Worm (Caenorhabditis elegans) whole organism, late embryonic: Measurements from ENCODE around the gene sar-1.
A peak's percentile ranks its signal among the peaks of the same experiment; 100 is the strongest.

Experiments
- C38D4.7 ChIP-seq: fragments of 200-800 bp; sonication (Bioruptor generic); optimal IDR thresholded peaks from 2 replicates; lab custom pipeline; 2018; ENCODE audit warnings: mild to moderate bottlenecking, missing genetic modification characterization, moderate library complexity, missing compliant biosample characterization
- K09A11.1 ChIP-seq: sonication (generic microtip); optimal IDR thresholded peaks from 2 replicates; lab custom pipeline; 2017; ENCODE audit warnings: antibody characterized with exemption, mild to moderate bottlenecking, missing genetic modification characterization, missing compliant biosample characterization; ENCODE audit not compliant: insufficient read depth
- T23F11.4 ChIP-seq: fragments of 200-800 bp; sonication (Bioruptor generic); optimal IDR thresholded peaks from 2 replicates; lab custom pipeline; 2018; ENCODE audit warnings: mild to moderate bottlenecking, missing genetic modification characterization, missing compliant biosample characterization
- ahr-1 ChIP-seq: sonication (generic microtip); optimal IDR thresholded peaks from 2 replicates; lab custom pipeline; 2016; ENCODE audit warnings: missing genetic modification characterization, missing compliant biosample characterization
- ama-1 ChIP-seq: fragments of 150-350 bp; optimal IDR thresholded peaks from 2 replicates; lab custom pipeline; 2014
- ceh-14 ChIP-seq: sonication (generic microtip); optimal IDR thresholded peaks from 2 replicates; lab custom pipeline; 2016; ENCODE audit warnings: missing genotype, missing genetic modification characterization, missing compliant biosample characterization
- ceh-18 ChIP-seq: sonication (generic microtip); optimal IDR thresholded peaks from 2 replicates; lab custom pipeline; 2016; ENCODE audit warnings: missing genetic modification characterization, missing compliant biosample characterization
- ceh-22 ChIP-seq: sonication (generic microtip); optimal IDR thresholded peaks from 2 replicates; lab custom pipeline; 2017; ENCODE audit warnings: missing biosample characterization, missing genetic modification characterization
- ceh-30 ChIP-seq: fragments of 150-350 bp; optimal IDR thresholded peaks from 2 replicates; lab custom pipeline; 2014; ENCODE audit warnings: missing biosample characterization, missing genetic modification characterization
- ceh-48 ChIP-seq: sonication (generic microtip); optimal IDR thresholded peaks from 2 replicates; lab custom pipeline; 2016; ENCODE audit warnings: missing genetic modification characterization, inconsistent platforms, missing compliant biosample characterization
- ceh-6 ChIP-seq: fragments of 200-800 bp; sonication (Bioruptor generic); optimal IDR thresholded peaks from 2 replicates; lab custom pipeline; 2018; ENCODE audit warnings: mild to moderate bottlenecking, missing genetic modification characterization, missing compliant biosample characterization
- ceh-9 ChIP-seq: sonication (generic microtip); optimal IDR thresholded peaks from 2 replicates; lab custom pipeline; 2016; ENCODE audit warnings: mild to moderate bottlenecking, missing genetic modification characterization, inconsistent platforms, missing compliant biosample characterization
- elt-2 ChIP-seq: sonication (generic microtip); optimal IDR thresholded peaks from 2 replicates; lab custom pipeline; 2016; ENCODE audit warnings: missing genetic modification reagents, missing genetic modification characterization, missing compliant biosample characterization
- elt-4 ChIP-seq: sonication (generic microtip); optimal IDR thresholded peaks from 2 replicates; lab custom pipeline; 2016; ENCODE audit warnings: missing genetic modification characterization, missing compliant biosample characterization
- eyg-1 ChIP-seq: sonication (generic microtip); optimal IDR thresholded peaks from 2 replicates; lab custom pipeline; 2016; ENCODE audit warnings: missing genotype, missing genetic modification characterization, missing compliant biosample characterization
- fkh-10 ChIP-seq: fragments of 150-350 bp; optimal IDR thresholded peaks from 2 replicates; lab custom pipeline; 2014; ENCODE audit warnings: missing biosample characterization, missing genetic modification reagents, missing genetic modification characterization
- hlh-13 ChIP-seq: fragments of 200-800 bp; sonication (Bioruptor generic); optimal IDR thresholded peaks from 2 replicates; lab custom pipeline; 2018; ENCODE audit warnings: mild to moderate bottlenecking, missing genetic modification characterization, missing compliant biosample characterization
- hlh-30 ChIP-seq: sonication (generic microtip); optimal IDR thresholded peaks from 2 replicates; lab custom pipeline; 2017; ENCODE audit warnings: antibody characterized with exemption, missing genetic modification characterization, missing compliant biosample characterization; ENCODE audit not compliant: insufficient read depth
- hlh-6 ChIP-seq: sonication (generic microtip); optimal IDR thresholded peaks from 2 replicates; lab custom pipeline; 2016; ENCODE audit warnings: missing genotype, missing genetic modification characterization, missing compliant biosample characterization
- lin-11 ChIP-seq: fragments of 200-800 bp; sonication (Bioruptor generic); optimal IDR thresholded peaks from 2 replicates; lab custom pipeline; 2018; ENCODE audit warnings: mild to moderate bottlenecking, missing genetic modification characterization, missing compliant biosample characterization
- madf-2 ChIP-seq: sonication (generic microtip); optimal IDR thresholded peaks from 2 replicates; lab custom pipeline; 2017; ENCODE audit warnings: missing genetic modification characterization, missing compliant biosample characterization
- mec-3 ChIP-seq: sonication (generic microtip); optimal IDR thresholded peaks from 2 replicates; lab custom pipeline; 2016; ENCODE audit warnings: borderline replicate concordance, missing genetic modification characterization, missing compliant biosample characterization
- nfya-1 ChIP-seq: sonication (generic microtip); optimal IDR thresholded peaks from 2 replicates; lab custom pipeline; 2017; ENCODE audit warnings: missing genetic modification characterization, mild to moderate bottlenecking, missing compliant biosample characterization, antibody characterized with exemption, moderate library complexity
- nhr-232 ChIP-seq: sonication (generic microtip); optimal IDR thresholded peaks from 2 replicates; lab custom pipeline; 2016; ENCODE audit warnings: missing genetic modification characterization, missing compliant biosample characterization
- npax-4 ChIP-seq: sonication (generic microtip); optimal IDR thresholded peaks from 2 replicates; lab custom pipeline; 2016; ENCODE audit warnings: missing genetic modification characterization, missing compliant biosample characterization
- pag-3 ChIP-seq: sonication (generic microtip); optimal IDR thresholded peaks from 2 replicates; lab custom pipeline; 2016; ENCODE audit warnings: missing compliant biosample characterization, missing genetic modification characterization, borderline replicate concordance
- pha-2 ChIP-seq: sonication (generic microtip); optimal IDR thresholded peaks from 2 replicates; lab custom pipeline; 2017; ENCODE audit warnings: mild to moderate bottlenecking, missing genetic modification characterization, missing compliant biosample characterization
- pqm-1 ChIP-seq: sonication (generic microtip); optimal IDR thresholded peaks from 2 replicates; lab custom pipeline; 2016; ENCODE audit warnings: missing genetic modification characterization, missing compliant biosample characterization
- sdc-2 ChIP-seq: sonication (generic microtip); optimal IDR thresholded peaks from 2 replicates; lab custom pipeline; 2016; ENCODE audit warnings: missing genotype, missing genetic modification characterization, missing compliant biosample characterization
- sox-2 ChIP-seq: fragments of 200-800 bp; sonication (Bioruptor generic); IDR thresholded peaks from 2 replicates; pipeline ENCODE4 v1.3.6; 2022; ENCODE audit warnings: missing genetic modification reagents, missing genetic modification characterization, missing compliant biosample characterization
- syd-9 ChIP-seq: sonication (generic microtip); optimal IDR thresholded peaks from 2 replicates; lab custom pipeline; 2016; ENCODE audit warnings: mild to moderate bottlenecking, missing genetic modification characterization, moderate library complexity, missing compliant biosample characterization
- tbx-2 ChIP-seq: sonication (generic microtip); optimal IDR thresholded peaks from 2 replicates; lab custom pipeline; 2016; ENCODE audit warnings: missing genetic modification characterization, missing compliant biosample characterization
- tbx-7 ChIP-seq: sonication (generic microtip); optimal IDR thresholded peaks from 2 replicates; lab custom pipeline; 2016; ENCODE audit warnings: missing genotype, missing genetic modification characterization, missing compliant biosample characterization
- unc-3 ChIP-seq, 2 experiments: fragments of 200-800 bp in 1 of 2; sonication (Bioruptor generic) in 1 of 2; sonication (generic microtip) in 1 of 2; conservative IDR thresholded peaks in 1 of 2; optimal IDR thresholded peaks in 1 of 2; 2 replicates each; pipeline versions ENCODE4 v1.3.6 to Lab custom; 2016 to 2022; ENCODE audit warnings: missing compliant biosample characterization in 2 of 2, missing genetic modification characterization in 2 of 2, missing genetic modification reagents in 1 of 2
- unc-42 ChIP-seq: sonication (generic microtip); optimal IDR thresholded peaks from 2 replicates; lab custom pipeline; 2016; ENCODE audit warnings: missing genotype, missing genetic modification characterization, missing compliant biosample characterization
- unc-55 ChIP-seq: sonication (generic microtip); optimal IDR thresholded peaks from 2 replicates; lab custom pipeline; 2017; ENCODE audit warnings: missing biosample characterization, missing genetic modification reagents, missing genetic modification characterization
- zip-5 ChIP-seq: sonication (generic microtip); optimal IDR thresholded peaks from 2 replicates; lab custom pipeline; 2016; ENCODE audit warnings: missing genetic modification characterization, missing compliant biosample characterization

The sar-1 gene

ce11 chrIV:4557731-4558130, 44.6 kb upstream of the sar-1 start:
- TF ChIP-seq tbx-2 (tag; lab: Kevin White, UChicago), result no peak
- TF ChIP-seq fkh-10 (GFP tag; lab: Kevin White, UChicago), result no peak
- no peak for TF ChIP-seq pqm-1 (tag; lab: Kevin White, UChicago)
- no peak for TF ChIP-seq unc-55
- no peak for TF ChIP-seq pha-2 (tag; lab: Kevin White, UChicago)
- TF ChIP-seq npax-4 (tag; lab: Kevin White, UChicago), result no peak
- no peak for TF ChIP-seq sdc-2 (tag; lab: Kevin White, UChicago)
- no peak for TF ChIP-seq nhr-232 (tag; lab: Kevin White, UChicago)
- TF ChIP-seq K09A11.1 (tag; lab: Kevin White, UChicago), result no peak
- TF ChIP-seq unc-3 (GFP tag; conservative IDR thresholded peaks at IDR 0.05; lab: Robert Waterston, UW), result no peak
- no peak for TF ChIP-seq unc-3 (tag; optimal IDR thresholded peaks at IDR 0.05; lab: Kevin White, UChicago)
- no peak for TF ChIP-seq lin-11

DNA sequence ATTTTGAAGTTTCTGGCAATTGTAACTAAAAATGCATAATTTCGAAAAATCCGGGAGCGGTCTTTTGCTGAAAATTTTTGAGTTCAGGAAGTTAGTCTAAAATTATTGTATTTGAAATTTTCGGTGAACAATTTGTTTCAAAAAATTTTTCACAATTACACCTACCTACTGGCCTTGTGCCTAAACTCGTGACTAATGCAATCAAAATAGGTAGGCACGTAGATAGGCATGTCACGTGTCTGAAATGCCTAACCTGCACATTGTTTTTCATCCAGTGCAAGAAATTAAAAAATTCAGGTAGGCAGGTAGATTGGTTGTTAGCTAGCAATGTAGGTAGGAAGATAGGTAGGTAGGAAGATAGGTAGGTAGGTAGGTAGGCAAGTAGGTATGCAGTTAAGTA, 44.0 kb upstream of the sar-1 start:
- TF ChIP-seq unc-55, result no peak
- no peak for TF ChIP-seq unc-42 (tag; lab: Kevin White, UChicago)
- TF ChIP-seq ahr-1 (tag; lab: Kevin White, UChicago), result no peak

- TF ChIP-seq ceh-14 (tag; lab: Kevin White, UChicago), result no peak
- TF ChIP-seq pqm-1 (tag; lab: Kevin White, UChicago), result no peak
- TF ChIP-seq unc-55, result no peak
- no peak for TF ChIP-seq hlh-30 (tag; lab: Kevin White, UChicago)
- no peak for TF ChIP-seq syd-9 (tag; lab: Kevin White, UChicago)
Observed at ce11 chrIV:4551562-4551961, 38.4 kb upstream of the sar-1 start.

ce11 chrIV:4548253-4548652, 35.1 kb upstream of the sar-1 start, which contains the start of gene ZK185.1:
ZK185.1 (plus strand) TSS chrIV:4548553.
- TF ChIP-seq unc-42 (tag; lab: Kevin White, UChicago) (peak; percentile 5), tbx-2 (tag; lab: Kevin White, UChicago) (no peak)

DNA sequence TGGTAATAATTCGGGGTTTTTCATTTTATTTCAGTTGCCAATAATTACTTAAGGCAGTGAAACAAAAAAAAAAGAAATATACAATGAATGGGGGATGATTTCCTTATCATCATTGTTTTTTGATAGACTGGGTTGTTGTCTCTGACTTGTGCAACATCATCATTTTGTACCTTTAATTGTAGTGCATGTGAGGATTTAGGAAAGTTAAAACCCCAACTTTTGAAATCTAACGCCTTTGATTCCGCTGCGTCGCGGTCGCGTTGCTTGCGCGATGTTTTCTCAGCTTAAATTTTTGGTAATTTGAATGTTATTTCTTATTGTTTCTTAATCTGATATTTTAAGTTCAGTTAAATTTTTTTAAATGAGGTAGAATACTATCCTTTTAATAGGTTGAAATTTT, 32.7 kb upstream of the sar-1 start, which contains the start of gene ZK185.5:
ZK185.5 (minus strand) TSS at position 101 of the 400 bp plus-strand sequence.
- no peak for TF ChIP-seq hlh-13 (GFP tag; lab: Kevin White, UChicago)
- no peak for TF ChIP-seq pag-3 (tag; lab: Kevin White, UChicago)
- no peak for TF ChIP-seq ama-1 (lab: Kevin White, UChicago)
- no peak for TF ChIP-seq unc-55
- TF ChIP-seq hlh-6 (tag; lab: Kevin White, UChicago), result no peak
- TF ChIP-seq ceh-18 (tag; lab: Kevin White, UChicago), result no peak
- TF ChIP-seq tbx-7 (tag; lab: Kevin White, UChicago), result no peak
- no peak for TF ChIP-seq ceh-48 (tag; lab: Kevin White, UChicago)
- TF ChIP-seq unc-42 (tag; lab: Kevin White, UChicago), result no peak
- TF ChIP-seq ceh-9, result no peak
- no peak for TF ChIP-seq madf-2 (tag; lab: Kevin White, UChicago)
- no peak for TF ChIP-seq ceh-6

- no peak for TF ChIP-seq ceh-22 (tag; lab: Kevin White, UChicago)
- peak; percentile 82 for TF ChIP-seq elt-2 (tag; lab: Kevin White, UChicago)
Observed at ce11 chrIV:4544215-4544614, 31.1 kb upstream of the sar-1 start.

- TF ChIP-seq zip-5 (no peak), madf-2 (tag; lab: Kevin White, UChicago) (no peak), mec-3 (tag; lab: Kevin White, UChicago) (no peak), T23F11.4 (GFP tag; lab: Kevin White, UChicago) (no peak), ceh-18 (tag; lab: Kevin White, UChicago) (no peak), elt-4 (no peak), sox-2 (GFP tag; lab: Robert Waterston, UW) (no peak), tbx-2 (tag; lab: Kevin White, UChicago) (no peak), ceh-30 (no peak), ceh-9 (no peak), C38D4.7 (GFP tag; lab: Kevin White, UChicago) (no peak), K09A11.1 (tag; lab: Kevin White, UChicago) (no peak), hlh-6 (tag; lab: Kevin White, UChicago) (no peak), eyg-1 (no peak), ama-1 (lab: Kevin White, UChicago) (no peak), nfya-1 (tag; lab: Kevin White, UChicago) (no peak)
- TF ChIP-seq, all 69 proteins: peak for 0
Observed at ce11 chrIV:4542972-4543371, 29.9 kb upstream of the sar-1 start.
